Worm (Caenorhabditis elegans) whole organism, L1 larva: Measurements from ENCODE around the gene tbck-1.

ENCODE experiments used
- C04F5.9 ChIP-seq: sonication (generic microtip); optimal IDR thresholded peaks from 2 replicates; lab custom pipeline; 2016; ENCODE audit warnings: missing genetic modification characterization, missing compliant biosample characterization
- C16A3.4 ChIP-seq: fragments of 150-350 bp; optimal IDR thresholded peaks from 2 replicates; lab custom pipeline; 2014; ENCODE audit warnings: missing biosample characterization, missing genetic modification characterization
- alr-1 ChIP-seq: fragments of 200-800 bp; sonication (Bioruptor generic); optimal IDR thresholded peaks from 2 replicates; lab custom pipeline; 2018; ENCODE audit warnings: borderline replicate concordance, mild to moderate bottlenecking, missing genetic modification characterization, missing compliant biosample characterization
- ama-1 ChIP-seq: fragments of 150-350 bp; optimal IDR thresholded peaks from 2 replicates; lab custom pipeline; 2014
- blmp-1 ChIP-seq: fragments of 150-350 bp; optimal IDR thresholded peaks from 2 replicates; lab custom pipeline; 2014; ENCODE audit warnings: missing biosample characterization, missing genetic modification characterization
- ceh-82 ChIP-seq, 3 experiments: fragments of 150-350 bp in 1 of 3; sonication (generic microtip) in 2 of 3; optimal IDR thresholded peaks; 2 replicates each; lab custom pipeline; 2014 to 2017; ENCODE audit warnings: missing biosample characterization in 3 of 3, missing genetic modification characterization in 3 of 3
- dsc-1 ChIP-seq: sonication (generic microtip); optimal IDR thresholded peaks from 2 replicates; lab custom pipeline; 2016; ENCODE audit warnings: mild to moderate bottlenecking, missing genetic modification characterization, missing compliant biosample characterization
- efl-1 ChIP-seq, 4 experiments: fragments of 150-350 bp; optimal IDR thresholded peaks in 3 of 4; peaks in 1 of 4; 1 replicate in 1 of 4; 2 replicates in 3 of 4; lab custom pipeline; 2014; ENCODE audit warnings: missing biosample characterization in 2 of 4, missing genetic modification characterization in 2 of 4, missing genetic modification reagents in 2 of 4
- efl-3 ChIP-seq: fragments of 200-800 bp; sonication (Bioruptor generic); optimal IDR thresholded peaks from 2 replicates; lab custom pipeline; 2018; ENCODE audit warnings: mild to moderate bottlenecking, missing genetic modification characterization, missing compliant biosample characterization
- egl-27 ChIP-seq, 2 experiments: fragments of 150-350 bp in 1 of 2; sonication (generic microtip); optimal IDR thresholded peaks; 3 replicates each; lab custom pipeline; 2017 to 2018; ENCODE audit warnings: missing biosample characterization in 2 of 2, missing genetic modification characterization in 2 of 2, missing genetic modification reagents in 2 of 2
- elt-3 ChIP-seq, 6 experiments: fragments of 150-350 bp in 1 of 6; sonication (generic microtip); optimal IDR thresholded peaks; 2 replicates each; lab custom pipeline; 2017 to 2018; ENCODE audit warnings: missing biosample characterization in 6 of 6, missing genetic modification characterization in 6 of 6, inconsistent platforms in 1 of 6
- fkh-10 ChIP-seq: sonication (generic microtip); optimal IDR thresholded peaks from 2 replicates; lab custom pipeline; 2017; ENCODE audit warnings: missing biosample characterization, missing genetic modification reagents, missing genetic modification characterization
- fkh-8 ChIP-seq: sonication (generic microtip); optimal IDR thresholded peaks from 2 replicates; lab custom pipeline; 2016; ENCODE audit warnings: mild to moderate bottlenecking, missing genetic modification characterization, missing compliant biosample characterization
- grh-1 ChIP-seq: fragments of 200-800 bp; sonication (Bioruptor generic); IDR thresholded peaks from 2 replicates; pipeline ENCODE4 v1.3.6; 2022; ENCODE audit warnings: missing genetic modification reagents, missing genetic modification characterization, missing compliant biosample characterization
- hlh-17 ChIP-seq: fragments of 200-800 bp; sonication (Bioruptor generic); optimal IDR thresholded peaks from 2 replicates; lab custom pipeline; 2018; ENCODE audit warnings: missing genetic modification characterization, mild to moderate bottlenecking, missing compliant biosample characterization, moderate library complexity, borderline replicate concordance
- hlh-4 ChIP-seq: sonication (generic microtip); optimal IDR thresholded peaks from 2 replicates; lab custom pipeline; 2016; ENCODE audit warnings: mild to moderate bottlenecking, missing genetic modification characterization, missing compliant biosample characterization
- isw-1 ChIP-seq: fragments of 200-800 bp; sonication (Bioruptor generic); IDR thresholded peaks from 2 replicates; pipeline ENCODE4 v1.3.6; 2022; ENCODE audit warnings: missing genetic modification characterization, missing compliant biosample characterization
- jun-1 ChIP-seq: fragments of 150-350 bp; optimal IDR thresholded peaks from 2 replicates; lab custom pipeline; 2014; ENCODE audit warnings: missing biosample characterization, missing genetic modification reagents, missing genetic modification characterization
- lin-14 ChIP-seq: fragments of 200-800 bp; sonication (Bioruptor generic); optimal IDR thresholded peaks from 2 replicates; lab custom pipeline; 2018; ENCODE audit warnings: mild to moderate bottlenecking, missing genetic modification characterization, moderate library complexity, missing compliant biosample characterization
- lin-35 ChIP-seq, 2 experiments: fragments of 150-350 bp; optimal IDR thresholded peaks; 2 replicates each; lab custom pipeline; 2014; ENCODE audit warnings: missing biosample characterization in 2 of 2, missing genetic modification characterization in 2 of 2, missing genetic modification reagents in 2 of 2
- lin-39 ChIP-seq: fragments of 150-350 bp; optimal IDR thresholded peaks from 2 replicates; lab custom pipeline; 2014; ENCODE audit warnings: missing biosample characterization, missing genetic modification reagents, missing genetic modification characterization
- lsy-2 ChIP-seq, 2 experiments: fragments of 150-350 bp; optimal IDR thresholded peaks; 2 replicates each; lab custom pipeline; 2014; ENCODE audit warnings: missing biosample characterization in 2 of 2, missing genetic modification characterization in 2 of 2
- mdl-1 ChIP-seq, 2 experiments: fragments of 150-350 bp; optimal IDR thresholded peaks; 2 replicates each; lab custom pipeline; 2014 to 2017; ENCODE audit warnings: missing biosample characterization in 2 of 2, missing genetic modification characterization in 2 of 2, inconsistent platforms in 1 of 2
- mef-2 ChIP-seq: fragments of 150-350 bp; optimal IDR thresholded peaks from 2 replicates; lab custom pipeline; 2014; ENCODE audit warnings: missing biosample characterization, missing genetic modification characterization
- mep-1 ChIP-seq: fragments of 150-350 bp; optimal IDR thresholded peaks from 2 replicates; lab custom pipeline; 2014; ENCODE audit warnings: missing biosample characterization, missing genetic modification characterization
- nhr-19 ChIP-seq: fragments of 200-800 bp; sonication (Bioruptor generic); conservative IDR thresholded peaks from 2 replicates; pipeline ENCODE4 v1.3.6; 2022; ENCODE audit warnings: missing genetic modification characterization, missing compliant biosample characterization
- nhr-20 ChIP-seq: sonication (generic microtip); optimal IDR thresholded peaks from 2 replicates; lab custom pipeline; 2016; ENCODE audit warnings: mild to moderate bottlenecking, missing genetic modification characterization, missing compliant biosample characterization
- nhr-28 ChIP-seq: fragments of 150-350 bp; optimal IDR thresholded peaks from 2 replicates; lab custom pipeline; 2014; ENCODE audit warnings: missing biosample characterization, missing genetic modification characterization
- nhr-76 ChIP-seq: sonication (generic microtip); optimal IDR thresholded peaks from 2 replicates; lab custom pipeline; 2017; ENCODE audit warnings: missing biosample characterization, missing genetic modification characterization
- nhr-77 ChIP-seq: fragments of 150-350 bp; optimal IDR thresholded peaks from 2 replicates; lab custom pipeline; 2014; ENCODE audit warnings: missing biosample characterization, missing genetic modification characterization
- nhr-84 ChIP-seq: sonication (generic microtip); optimal IDR thresholded peaks from 2 replicates; lab custom pipeline; 2017; ENCODE audit warnings: missing biosample characterization, missing genetic modification characterization
- nhr-90 ChIP-seq: sonication (generic microtip); optimal IDR thresholded peaks from 2 replicates; lab custom pipeline; 2016; ENCODE audit warnings: mild to moderate bottlenecking, missing genetic modification characterization, missing compliant biosample characterization; ENCODE audit not compliant: poor library complexity
- pag-3 ChIP-seq: sonication (generic microtip); optimal IDR thresholded peaks from 2 replicates; lab custom pipeline; 2017; ENCODE audit warnings: missing genetic modification characterization, mild to moderate bottlenecking, missing compliant biosample characterization, antibody characterized with exemption, borderline replicate concordance; ENCODE audit not compliant: insufficient read depth
- pax-3 ChIP-seq: fragments of 200-800 bp; sonication (Bioruptor generic); optimal IDR thresholded peaks from 2 replicates; lab custom pipeline; 2018; ENCODE audit warnings: mild to moderate bottlenecking, missing genetic modification characterization, moderate library complexity, missing compliant biosample characterization
- rnt-1 ChIP-seq: sonication (generic microtip); optimal IDR thresholded peaks from 2 replicates; lab custom pipeline; 2016; ENCODE audit warnings: mild to moderate bottlenecking, missing genetic modification characterization, moderate library complexity, missing compliant biosample characterization
- skn-1 ChIP-seq: fragments of 150-350 bp; optimal IDR thresholded peaks from 2 replicates; lab custom pipeline; 2014; ENCODE audit warnings: missing biosample characterization, missing genetic modification characterization
- sox-4 ChIP-seq: sonication (generic microtip); optimal IDR thresholded peaks from 2 replicates; lab custom pipeline; 2016; ENCODE audit warnings: missing genetic modification characterization, missing compliant biosample characterization
- sup-37 ChIP-seq: fragments of 200-800 bp; sonication (Bioruptor generic); optimal IDR thresholded peaks from 2 replicates; lab custom pipeline; 2018; ENCODE audit warnings: mild to moderate bottlenecking, missing genetic modification characterization, missing compliant biosample characterization
- swsn-7 ChIP-seq: sonication (generic microtip); optimal IDR thresholded peaks from 2 replicates; lab custom pipeline; 2016; ENCODE audit warnings: missing genetic modification characterization, missing compliant biosample characterization
- tbx-2 ChIP-seq: sonication (generic microtip); optimal IDR thresholded peaks from 2 replicates; lab custom pipeline; 2016; ENCODE audit warnings: missing genetic modification characterization, missing compliant biosample characterization
- vab-15 ChIP-seq: sonication (generic microtip); optimal IDR thresholded peaks from 2 replicates; lab custom pipeline; 2017; ENCODE audit warnings: missing genotype, mild to moderate bottlenecking, missing genetic modification characterization, missing compliant biosample characterization
- xbp-1 ChIP-seq: sonication (generic microtip); optimal IDR thresholded peaks from 2 replicates; lab custom pipeline; 2016; ENCODE audit warnings: missing genetic modification characterization, missing compliant biosample characterization
- zag-1 ChIP-seq: fragments of 150-350 bp; optimal IDR thresholded peaks from 2 replicates; lab custom pipeline; 2014; ENCODE audit warnings: missing biosample characterization, missing genetic modification characterization

The tbck-1 gene

ce11 chrII:4851594-4852106 lies 23.3 kb downstream of the tbck-1 start, which contains the start of gene dnj-9 (continued):
- TF ChIP-seq pag-3 (tag; lab: Kevin White, UChicago) (peak; percentile 32), mdl-1 (tag; optimal IDR thresholded peaks at IDR 0.05; lab: Kevin White, UChicago) (peak in 1 of 2 experiments; percentile 78), hlh-17 (GFP tag; lab: Kevin White, UChicago) (no peak), tbx-2 (tag; lab: Kevin White, UChicago) (peak; percentile 97), alr-1 (no peak), nhr-90 (tag; lab: Kevin White, UChicago) (peak; percentile 97), mef-2 (peak; percentile 44), xbp-1 (peak; percentile 96), ceh-82 (tag; optimal IDR thresholded peaks at IDR 0.05; lab: Kevin White, UChicago) (peak; percentile 95 to 96 (median 96)), mep-1 (tag; lab: Kevin White, UChicago) (peak; percentile 99), nhr-20 (peak; percentile 98), C04F5.9 (tag; lab: Kevin White, UChicago) (peak; percentile 93), nhr-28 (tag; lab: Kevin White, UChicago) (peak; percentile 44), lin-39 (tag; lab: Kevin White, UChicago) (peak; percentile 97), fkh-8 (tag; lab: Kevin White, UChicago) (peak; percentile 92)

ce11 chrII:4854761-4855160 lies 26.4 kb downstream of the tbck-1 start:
- TF ChIP-seq lsy-2 (tag; optimal IDR thresholded peaks at IDR 0.05; lab: Kevin White, UChicago) (no peak), efl-1 (optimal IDR thresholded peaks at IDR 0.05; lab: Kevin White, UChicago) (no peak), efl-1 (GFP tag; optimal IDR thresholded peaks at IDR 0.05 in 1 of 2; lab: Kevin White, UChicago) (peak; percentile 11 to 91), vab-15 (tag; lab: Kevin White, UChicago) (no peak), skn-1 (tag; lab: Kevin White, UChicago) (peak; percentile 64), sox-4 (no peak), ceh-82 (tag; optimal IDR thresholded peaks at IDR 0.05; lab: Kevin White, UChicago) (no peak), nhr-77 (tag; lab: Kevin White, UChicago) (no peak), isw-1 (GFP tag; lab: Robert Waterston, UW) (no peak), elt-3 (tag; optimal IDR thresholded peaks at IDR 0.05; lab: Kevin White, UChicago) (no peak), lin-35 (GFP tag; optimal IDR thresholded peaks at IDR 0.05; lab: Kevin White, UChicago) (no peak), efl-3 (GFP tag; lab: Kevin White, UChicago) (no peak), grh-1 (GFP tag; lab: Robert Waterston, UW) (no peak), blmp-1 (tag; lab: Kevin White, UChicago) (peak; percentile 19), ama-1 (no peak), sup-37 (GFP tag; lab: Kevin White, UChicago) (no peak), zag-1 (no peak), pax-3 (tag; lab: Kevin White, UChicago) (no peak), lin-39 (tag; lab: Kevin White, UChicago) (no peak), nhr-76 (no peak), pag-3 (tag; lab: Kevin White, UChicago) (no peak)

ce11 chrII:4855489-4855888 lies 27.1 kb downstream of the tbck-1 start:
- TF ChIP-seq isw-1 (GFP tag; lab: Robert Waterston, UW) (0 out of 2 replicates have a peak, but pooled peaks have one; percentile 1), hlh-4 (tag; lab: Kevin White, UChicago) (no peak), lin-14 (GFP tag; lab: Kevin White, UChicago) (peak; percentile 65), rnt-1 (tag; lab: Kevin White, UChicago) (peak; percentile 5), efl-1 (optimal IDR thresholded peaks at IDR 0.05; lab: Kevin White, UChicago) (peak in 1 of 2 experiments; percentile 14), efl-1 (GFP tag; optimal IDR thresholded peaks at IDR 0.05 in 1 of 2; lab: Kevin White, UChicago) (no peak)

- TF ChIP-seq sox-4 (peak; percentile 26), mef-2 (no peak), fkh-10 (GFP tag; lab: Kevin White, UChicago) (no peak), efl-1 (optimal IDR thresholded peaks at IDR 0.05; lab: Kevin White, UChicago) (no peak), efl-1 (GFP tag; optimal IDR thresholded peaks at IDR 0.05 in 1 of 2; lab: Kevin White, UChicago) (no peak), egl-27 (tag; optimal IDR thresholded peaks at IDR 0.05; lab: Kevin White, UChicago) (no peak), swsn-7 (no peak), lin-14 (GFP tag; lab: Kevin White, UChicago) (peak; percentile 52), lsy-2 (tag; optimal IDR thresholded peaks at IDR 0.05; lab: Kevin White, UChicago) (peak in 1 of 2 experiments; percentile 34), jun-1 (tag; lab: Kevin White, UChicago) (no peak), nhr-76 (no peak), pax-3 (tag; lab: Kevin White, UChicago) (peak; percentile 38), nhr-20 (peak; percentile 57), rnt-1 (tag; lab: Kevin White, UChicago) (no peak), ceh-82 (tag; optimal IDR thresholded peaks at IDR 0.05; lab: Kevin White, UChicago) (no peak), fkh-8 (tag; lab: Kevin White, UChicago) (peak; percentile 45), nhr-84 (tag; lab: Kevin White, UChicago) (no peak), dsc-1 (tag; lab: Kevin White, UChicago) (peak; percentile 70), C16A3.4 (tag; lab: Kevin White, UChicago) (no peak), nhr-19 (GFP tag; lab: Robert Waterston, UW) (no peak), zag-1 (no peak)
Observed at ce11 chrII:4856113-4856512, 27.8 kb downstream of the tbck-1 start.
